Worm (Caenorhabditis elegans): ENCODE data around the gene Y73B6BL.27.

- no peak for TF ChIP-seq attf-5 (GFP tag; optimal IDR thresholded peaks at IDR 0.05)
- TF ChIP-seq hmg-1.2 (GFP tag; IDR thresholded peaks at IDR 0.05), result no peak
- TF ChIP-seq attf-6 (GFP tag; IDR thresholded peaks at IDR 0.05), result no peak
- TF ChIP-seq ceh-91 (GFP tag; IDR thresholded peaks at IDR 0.05), result no peak
- no peak for TF ChIP-seq him-1 (tag; optimal IDR thresholded peaks at IDR 0.05)
- no peak for TF ChIP-seq die-1 (tag; optimal IDR thresholded peaks at IDR 0.05)
- no peak for TF ChIP-seq ets-4 (GFP tag; optimal IDR thresholded peaks at IDR 0.05)
- TF ChIP-seq ztf-18 (tag; optimal IDR thresholded peaks at IDR 0.05), result no peak
- TF ChIP-seq F57C9.4 (tag; optimal IDR thresholded peaks at IDR 0.05), result no peak
- no peak for TF ChIP-seq ama-1 (optimal IDR thresholded peaks at IDR 0.05)
- no peak for TF ChIP-seq ama-1 (GFP tag; optimal IDR thresholded peaks at IDR 0.05)
- no peak for TF ChIP-seq madf-10 (tag; optimal IDR thresholded peaks at IDR 0.05)
- no peak for TF ChIP-seq ztf-28 (GFP tag; IDR thresholded peaks at IDR 0.05)
- TF ChIP-seq F39B2.1 (GFP tag; IDR thresholded peaks at IDR 0.05), result no peak
- no peak for TF ChIP-seq madf-3 (GFP tag; IDR thresholded peaks at IDR 0.05)
Measured at ce11 chrIV:6464005-6464404, 9.0 kb downstream of the Y73B6BL.27 start, which contains the start of gene acr-25.

Measured in whole organism, young adult.